Worm (Caenorhabditis elegans): ENCODE measurements around the gene F10B5.3.

DNA sequence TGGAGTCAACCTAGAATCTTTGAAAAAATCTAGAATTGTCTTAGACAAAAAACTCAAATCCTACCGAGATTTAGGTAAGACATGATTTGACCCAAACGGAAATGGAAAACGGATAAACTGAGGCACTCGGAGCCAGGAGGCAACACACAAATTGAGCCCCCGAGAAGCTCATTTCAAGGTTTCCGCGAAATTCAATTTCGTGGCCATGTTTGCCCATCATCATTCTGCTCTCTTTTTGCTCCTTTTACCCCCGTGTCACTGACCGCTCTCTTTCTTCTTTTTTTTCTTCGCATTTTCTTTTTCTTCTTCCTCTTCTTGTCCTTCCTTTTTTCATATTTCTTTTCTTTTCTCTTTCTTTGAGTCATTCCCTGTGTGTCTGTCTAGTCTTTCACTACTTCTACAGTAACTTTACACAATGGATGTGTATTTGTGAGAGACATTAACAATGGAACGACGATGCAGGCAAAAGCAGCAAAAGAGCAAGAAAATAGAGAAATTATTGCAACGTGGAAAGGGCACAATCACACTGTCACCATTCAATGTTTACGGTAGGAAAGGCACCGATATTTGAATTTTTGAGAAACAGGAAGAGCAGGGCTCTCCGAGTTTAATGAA, 3.0 kb upstream of the F10B5.3 start:
- TF ChIP-seq daf-16 (GFP tag; optimal IDR thresholded peaks at IDR 0.05) = no peak
- no peak for TF ChIP-seq daf-16 (tag; optimal IDR thresholded peaks at IDR 0.05)
- no peak for TF ChIP-seq nhr-111 (GFP tag; optimal IDR thresholded peaks at IDR 0.05)
- TF ChIP-seq pqm-1 (tag; optimal IDR thresholded peaks at IDR 0.05) = no peak
- TF ChIP-seq unc-130 (GFP tag; optimal IDR thresholded peaks at IDR 0.05) = no peak
- no peak for TF ChIP-seq F26F4.8 (GFP tag; conservative IDR thresholded peaks at IDR 0.05)
- no peak for TF ChIP-seq mxl-2 (GFP tag; conservative IDR thresholded peaks at IDR 0.05)
- no peak for TF ChIP-seq ces-1 (GFP tag; optimal IDR thresholded peaks at IDR 0.05)
- no peak for TF ChIP-seq T26A8.4 (GFP tag; IDR thresholded peaks at IDR 0.05)
- no peak for TF ChIP-seq nhr-76 (tag; optimal IDR thresholded peaks at IDR 0.05)
- TF ChIP-seq aly-2 (tag; optimal IDR thresholded peaks at IDR 0.05) = no peak
- no peak for TF ChIP-seq aha-1 (tag)
- TF ChIP-seq lsy-2 (tag; optimal IDR thresholded peaks at IDR 0.05) = peak in 1 of 2 experiments; percentile 56
